Fruit fly (Drosophila melanogaster): ENCODE measurements around the gene CG13308.

The CG13308 gene

DNA sequence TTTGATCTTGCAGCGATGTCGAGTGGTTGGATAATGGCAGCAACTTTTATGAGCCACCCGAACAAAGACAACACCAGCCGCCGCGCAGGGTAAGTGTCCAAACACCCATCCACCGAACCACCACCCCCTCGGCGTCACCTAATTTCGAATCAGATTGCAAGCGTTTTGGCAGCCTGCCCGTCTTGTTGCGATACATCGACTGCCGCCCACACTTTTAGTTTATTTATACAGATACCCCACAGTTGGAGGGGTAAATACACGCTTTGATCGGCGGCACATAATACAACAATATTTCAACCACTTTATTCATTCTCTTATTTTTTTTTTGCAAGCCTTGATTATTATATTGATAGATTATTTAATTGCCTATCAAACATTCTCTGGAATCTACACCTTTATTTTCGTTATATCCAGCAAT lies 45.3 kb upstream of the CG13308 start (continued):
- TF ChIP-seq MTF-1 (GFP tag; optimal IDR thresholded peaks at IDR 0.05; ENCODE audit: borderline replicate concordance) (no peak), prd (optimal IDR thresholded peaks at IDR 0.05) (no peak), prd (GFP tag; IDR thresholded peaks at IDR 0.05) (peak; percentile 52; the same call in 1 of the 3 replicates), ewg (GFP tag; optimal IDR thresholded peaks at IDR 0.05) (peak; percentile 33), dysf (GFP tag; IDR thresholded peaks at IDR 0.05) (peak; percentile 75), CG31388 (GFP tag; optimal IDR thresholded peaks at IDR 0.05) (no peak), z (GFP tag; IDR thresholded peaks at IDR 0.05) (no peak), Xbp1 (GFP tag; optimal IDR thresholded peaks at IDR 0.05) (peak; percentile 52), Fer1 (GFP tag; optimal IDR thresholded peaks at IDR 0.05) (no peak), otp (GFP tag; IDR thresholded peaks at IDR 0.05) (no peak), ro (GFP tag; IDR thresholded peaks at IDR 0.05) (no peak), CkIIα-i1 (GFP tag; IDR thresholded peaks at IDR 0.05) (no peak), klu (GFP tag; IDR thresholded peaks at IDR 0.05) (no peak), CG8478 (optimal IDR thresholded peaks at IDR 0.05) (no peak), wdn (GFP tag; IDR thresholded peaks at IDR 0.05) (no peak), D (optimal IDR thresholded peaks at IDR 0.05) (no peak), D (GFP tag; optimal IDR thresholded peaks at IDR 0.05) (peak; percentile 7), CG3726 (GFP tag; IDR thresholded peaks at IDR 0.05) (0 out of 3 replicates have a peak, but pooled peaks have one; percentile 62), Max (GFP tag; optimal IDR thresholded peaks at IDR 0.05) (no peak), Six4 (GFP tag; optimal IDR thresholded peaks at IDR 0.05) (no peak), Gug (GFP tag; IDR thresholded peaks at IDR 0.05) (peak; percentile 19; the same call in 1 of the 4 replicates), kah (GFP tag; optimal IDR thresholded peaks at IDR 0.05) (no peak), CG13287 (GFP tag; IDR thresholded peaks at IDR 0.05; ENCODE audit: partially characterized antibody) (peak; percentile 56), zfh1 (GFP tag; IDR thresholded peaks at IDR 0.05) (peak; percentile 39; the same call in 1 of the 3 replicates), CG9609 (GFP tag; optimal IDR thresholded peaks at IDR 0.05) (peak; percentile 16), CG10431 (GFP tag; optimal IDR thresholded peaks at IDR 0.05) (no peak), ranshi (GFP tag; IDR thresholded peaks at IDR 0.05) (0 out of 2 replicates have a peak, but pooled peaks have one; percentile 33), CG4617 (GFP tag; optimal IDR thresholded peaks at IDR 0.05; ENCODE audit: borderline replicate concordance) (no peak), fd64A (GFP tag; optimal IDR thresholded peaks at IDR 0.05) (no peak), bab2 (GFP tag; optimal IDR thresholded peaks at IDR 0.05) (no peak), NfI (GFP tag; optimal IDR thresholded peaks at IDR 0.05) (peak; percentile 64), dmrt99B (tag; optimal IDR thresholded peaks at IDR 0.05) (no peak), vfl (GFP tag; optimal IDR thresholded peaks at IDR 0.05) (no peak), Oaz (GFP tag; IDR thresholded peaks at IDR 0.05) (no peak), Hsf (GFP tag; optimal IDR thresholded peaks at IDR 0.05) (peak; percentile 39), CG43689 (GFP tag; IDR thresholded peaks at IDR 0.05) (no peak), cg (GFP tag; optimal IDR thresholded peaks at IDR 0.05) (no peak), CG7963 (GFP tag; IDR thresholded peaks at IDR 0.05; ENCODE audit: partially characterized antibody) (no peak), repo (GFP tag; optimal IDR thresholded peaks at IDR 0.05) (no peak), oc (tag; optimal IDR thresholded peaks at IDR 0.05) (peak; percentile 27), BtbVII (GFP tag; optimal IDR thresholded peaks at IDR 0.05) (no peak), so (GFP tag; IDR thresholded peaks at IDR 0.05) (peak; percentile 64), CG15269 (tag; optimal IDR thresholded peaks at IDR 0.05) (peak; percentile 53), CG15601 (tag; optimal IDR thresholded peaks at IDR 0.05) (no peak), CG12659 (GFP tag; optimal IDR thresholded peaks at IDR 0.05) (peak; percentile 38), Kr (GFP tag; optimal IDR thresholded peaks at IDR 0.05) (no peak), NC2α (GFP tag; optimal IDR thresholded peaks at IDR 0.05) (no peak), CrebB (tag; optimal IDR thresholded peaks at IDR 0.05) (no peak), CG10321 (GFP tag; IDR thresholded peaks at IDR 0.05) (no peak), CG32772 (GFP tag; IDR thresholded peaks at IDR 0.05) (peak; percentile 54), toy (GFP tag; IDR thresholded peaks at IDR 0.05) (no peak), mirr (GFP tag; optimal IDR thresholded peaks at IDR 0.05) (no peak), hth (optimal IDR thresholded peaks at IDR 0.05) (no peak)
